Worm (Caenorhabditis elegans) whole organism, early embryonic: ENCODE data around the gene nap-1.

ENCODE experiments used
- B0310.2 ChIP-seq: sonication (generic microtip); optimal IDR thresholded peaks from 2 replicates; lab custom pipeline; 2016; ENCODE audit warnings: mild to moderate bottlenecking, missing genetic modification characterization, missing compliant biosample characterization
- F13C5.2 ChIP-seq: sonication (generic microtip); optimal IDR thresholded peaks from 2 replicates; lab custom pipeline; 2017; ENCODE audit warnings: mild to moderate bottlenecking, missing genetic modification characterization, inconsistent platforms, missing compliant biosample characterization
- ceh-13 ChIP-seq: fragments of 200-800 bp; sonication (Bioruptor generic); optimal IDR thresholded peaks from 2 replicates; lab custom pipeline; 2018; ENCODE audit warnings: mild to moderate bottlenecking, missing genetic modification characterization, missing compliant biosample characterization
- hmbx-1 ChIP-seq: sonication (generic microtip); optimal IDR thresholded peaks from 2 replicates; lab custom pipeline; 2016; ENCODE audit warnings: mild to moderate bottlenecking, missing genetic modification characterization, missing compliant biosample characterization
- hmg-4 ChIP-seq: fragments of 200-800 bp; sonication (Bioruptor generic); optimal IDR thresholded peaks from 2 replicates; lab custom pipeline; 2018; ENCODE audit warnings: mild to moderate bottlenecking, missing genetic modification characterization, missing compliant biosample characterization
- sea-1 ChIP-seq: fragments of 200-800 bp; sonication (Bioruptor generic); conservative IDR thresholded peaks from 2 replicates; pipeline ENCODE4 v1.3.6; 2022; ENCODE audit warnings: missing genetic modification characterization, missing compliant biosample characterization
- tra-4 ChIP-seq: sonication (generic microtip); optimal IDR thresholded peaks from 2 replicates; lab custom pipeline; 2017; ENCODE audit warnings: missing genetic modification characterization, missing compliant biosample characterization

- TF ChIP-seq sea-1 (GFP tag; lab: Robert Waterston, UW), result no peak
- TF ChIP-seq tra-4 (tag; lab: Kevin White, UChicago), result no peak
- TF ChIP-seq hmg-4, result no peak
- TF ChIP-seq ceh-13 (GFP tag; lab: Kevin White, UChicago), result no peak
- TF ChIP-seq F13C5.2 (tag; lab: Kevin White, UChicago), result no peak
- TF ChIP-seq hmbx-1 (tag; lab: Kevin White, UChicago), result no peak
- no peak for TF ChIP-seq B0310.2
Measured at ce11 chrIV:8426537-8426936, 47.4 kb upstream of the nap-1 start, which contains the start of the genes T26A8.3 and tmem-231.
